Worm (Caenorhabditis elegans): ENCODE data around the gene zmp-3.

DNA sequence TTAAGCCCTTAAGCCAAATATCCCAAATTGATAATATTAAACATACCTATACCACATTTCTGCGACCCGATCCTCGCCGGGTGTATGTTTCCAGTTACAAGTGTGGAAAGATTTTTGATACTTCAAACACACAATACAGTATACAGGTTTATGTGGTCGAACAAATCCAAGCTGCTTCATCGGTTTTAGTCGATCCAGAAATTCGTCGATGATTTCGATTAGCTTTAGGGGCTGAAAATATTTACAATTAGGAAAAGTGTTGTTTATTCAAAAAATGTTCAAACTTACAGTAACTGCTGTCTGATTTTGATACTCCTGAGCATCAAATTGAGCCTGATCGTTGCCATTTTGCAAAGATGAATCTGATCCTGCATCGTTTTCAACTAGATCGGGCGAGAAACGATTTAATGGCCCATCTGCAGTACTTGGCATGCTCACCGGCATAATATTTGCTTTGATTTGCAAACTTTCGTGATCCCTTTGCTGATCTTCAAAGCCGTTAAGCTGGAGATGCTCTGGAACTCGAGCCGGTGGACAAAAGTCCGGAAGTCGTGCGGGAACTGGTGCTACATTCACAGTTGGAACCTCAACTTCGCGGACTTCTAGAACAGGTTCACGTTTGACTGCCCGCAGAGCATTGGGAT is 33.1 kb downstream of the zmp-3 start:
- no peak for TF ChIP-seq sea-1 (GFP tag; conservative IDR thresholded peaks at IDR 0.05)
- TF ChIP-seq ama-1 (optimal IDR thresholded peaks at IDR 0.05): no peak
- no peak for TF ChIP-seq pes-1 (GFP tag; IDR thresholded peaks at IDR 0.05)
- no peak for TF ChIP-seq hmg-4 (GFP tag; optimal IDR thresholded peaks at IDR 0.05)
- TF ChIP-seq scrt-1 (GFP tag; IDR thresholded peaks at IDR 0.05): no peak
- TF ChIP-seq flt-1 (GFP tag; IDR thresholded peaks at IDR 0.05): no peak
- TF ChIP-seq ceh-13 (GFP tag; optimal IDR thresholded peaks at IDR 0.05): no peak
- TF ChIP-seq tra-4 (tag; optimal IDR thresholded peaks at IDR 0.05): no peak
- TF ChIP-seq B0310.2 (tag; optimal IDR thresholded peaks at IDR 0.05): no peak
- TF ChIP-seq aly-1 (tag; optimal IDR thresholded peaks at IDR 0.05): no peak
- no peak for TF ChIP-seq F13C5.2 (tag; optimal IDR thresholded peaks at IDR 0.05)
- no peak for TF ChIP-seq hmbx-1 (tag; optimal IDR thresholded peaks at IDR 0.05)

All from whole organism, early embryonic.